Worm (Caenorhabditis elegans) whole organism, mixed stage, embryonic: ENCODE results near the gene srg-42.
A peak's percentile ranks its signal among the peaks of the same experiment; 100 is the strongest.

Experiments used
- bed-3 ChIP-seq: fragments of 200-800 bp; sonication (Bioruptor generic); optimal IDR thresholded peaks from 3 replicates; lab custom pipeline; 2018; ENCODE audit warnings: mild to moderate bottlenecking, missing genetic modification characterization, moderate library complexity, missing compliant biosample characterization
- blmp-1 ChIP-seq: fragments of 150-350 bp; optimal IDR thresholded peaks from 2 replicates; lab custom pipeline; 2014; ENCODE audit warnings: missing biosample characterization, missing genetic modification characterization
- ceh-39 ChIP-seq: fragments of 150-350 bp; optimal IDR thresholded peaks from 2 replicates; lab custom pipeline; 2014; ENCODE audit warnings: missing biosample characterization, missing genetic modification characterization
- ceh-43 ChIP-seq: fragments of 200-800 bp; sonication (Bioruptor generic); optimal IDR thresholded peaks from 2 replicates; lab custom pipeline; 2018; ENCODE audit warnings: mild to moderate bottlenecking, missing genetic modification characterization, moderate library complexity, missing compliant biosample characterization
- ces-1 ChIP-seq: fragments of 150-350 bp; optimal IDR thresholded peaks from 2 replicates; lab custom pipeline; 2014; ENCODE audit warnings: missing biosample characterization, missing genetic modification reagents, missing genetic modification characterization
- drap-1 ChIP-seq: fragments of 200-800 bp; sonication (Bioruptor generic); optimal IDR thresholded peaks from 3 replicates; lab custom pipeline; 2018; ENCODE audit warnings: mild to moderate bottlenecking, missing genetic modification characterization, missing compliant biosample characterization
- elt-3 ChIP-seq: fragments of 150-350 bp; optimal IDR thresholded peaks from 2 replicates; lab custom pipeline; 2014; ENCODE audit warnings: missing biosample characterization, missing genetic modification characterization
- flh-1 ChIP-seq: fragments of 200-800 bp; sonication (Bioruptor generic); optimal IDR thresholded peaks from 2 replicates; lab custom pipeline; 2018; ENCODE audit warnings: mild to moderate bottlenecking, missing genetic modification characterization, moderate library complexity, missing compliant biosample characterization
- ham-2 ChIP-seq: fragments of 200-800 bp; sonication (Bioruptor generic); optimal IDR thresholded peaks from 2 replicates; lab custom pipeline; 2018; ENCODE audit warnings: mild to moderate bottlenecking, missing genetic modification characterization, missing compliant biosample characterization
- hlh-1 ChIP-seq: fragments of 150-350 bp; optimal IDR thresholded peaks from 2 replicates; lab custom pipeline; 2014; ENCODE audit warnings: missing biosample characterization, missing genetic modification reagents, missing genetic modification characterization
- lin-13 ChIP-seq: fragments of 150-350 bp; optimal IDR thresholded peaks from 2 replicates; lab custom pipeline; 2014; ENCODE audit warnings: missing biosample characterization, missing genetic modification characterization
- lin-32 ChIP-seq: fragments of 200-800 bp; sonication (Bioruptor generic); optimal IDR thresholded peaks from 2 replicates; lab custom pipeline; 2018; ENCODE audit warnings: mild to moderate bottlenecking, missing genetic modification characterization, missing compliant biosample characterization
- lsy-2 ChIP-seq: fragments of 150-350 bp; optimal IDR thresholded peaks from 2 replicates; lab custom pipeline; 2014; ENCODE audit warnings: missing biosample characterization, missing genetic modification characterization
- mab-5 ChIP-seq: fragments of 150-350 bp; optimal IDR thresholded peaks from 2 replicates; lab custom pipeline; 2014; ENCODE audit warnings: missing biosample characterization, missing genetic modification characterization
- mep-1 ChIP-seq: fragments of 150-350 bp; optimal IDR thresholded peaks from 2 replicates; lab custom pipeline; 2017; ENCODE audit warnings: missing biosample characterization, missing genetic modification reagents, missing genetic modification characterization, inconsistent platforms
- mls-2 ChIP-seq: sonication (generic microtip); optimal IDR thresholded peaks from 2 replicates; lab custom pipeline; 2016; ENCODE audit warnings: mild to moderate bottlenecking, missing genetic modification characterization, moderate library complexity, missing compliant biosample characterization
- nhr-12 ChIP-seq: fragments of 150-350 bp; optimal IDR thresholded peaks from 2 replicates; lab custom pipeline; 2014; ENCODE audit warnings: missing biosample characterization, missing genetic modification characterization
- nhr-237 ChIP-seq: fragments of 150-350 bp; optimal IDR thresholded peaks from 2 replicates; lab custom pipeline; 2014; ENCODE audit warnings: missing biosample characterization, missing genetic modification characterization
- nhr-28 ChIP-seq: fragments of 150-350 bp; optimal IDR thresholded peaks from 2 replicates; lab custom pipeline; 2014; ENCODE audit warnings: missing biosample characterization, missing genetic modification characterization
- pha-4 ChIP-seq: fragments of 150-350 bp; optimal IDR thresholded peaks from 2 replicates; lab custom pipeline; 2018; ENCODE audit warnings: missing biosample characterization, missing genetic modification reagents, missing genetic modification characterization
- snpc-4 ChIP-seq: fragments of 150-350 bp; optimal IDR thresholded peaks from 2 replicates; lab custom pipeline; 2014; ENCODE audit warnings: missing biosample characterization, missing genetic modification characterization
- sptf-1 ChIP-seq: sonication (generic microtip); optimal IDR thresholded peaks from 2 replicates; lab custom pipeline; 2017; ENCODE audit warnings: mild to moderate bottlenecking, missing genetic modification characterization, moderate library complexity, missing compliant biosample characterization
- tbx-8 ChIP-seq: fragments of 200-800 bp; sonication (Bioruptor generic); optimal IDR thresholded peaks from 2 replicates; lab custom pipeline; 2018; ENCODE audit warnings: mild to moderate bottlenecking, missing genetic modification characterization, moderate library complexity, missing compliant biosample characterization
- unc-120 ChIP-seq: sonication (generic microtip); optimal IDR thresholded peaks from 2 replicates; lab custom pipeline; 2017; ENCODE audit warnings: missing genetic modification characterization, missing compliant biosample characterization; ENCODE audit not compliant: poor library complexity, severe bottlenecking
- unc-39 ChIP-seq: fragments of 150-350 bp; optimal IDR thresholded peaks from 2 replicates; lab custom pipeline; 2014; ENCODE audit warnings: missing biosample characterization, missing genetic modification characterization
- unc-62 ChIP-seq: fragments of 150-350 bp; optimal IDR thresholded peaks from 2 replicates; lab custom pipeline; 2014; ENCODE audit warnings: missing biosample characterization, missing genetic modification reagents, missing genetic modification characterization
- zip-8 ChIP-seq: fragments of 150-350 bp; optimal IDR thresholded peaks from 2 replicates; lab custom pipeline; 2014; ENCODE audit warnings: missing biosample characterization, missing genetic modification characterization
- ztf-11 ChIP-seq: fragments of 150-350 bp; optimal IDR thresholded peaks from 2 replicates; lab custom pipeline; 2014; ENCODE audit warnings: missing biosample characterization, missing genetic modification characterization

Gene srg-42

ce11 chrV:11156589-11156988, 1.3 kb downstream of the srg-42 start:
- TF ChIP-seq unc-62 (GFP tag; lab: Kevin White, UChicago): no peak

- TF ChIP-seq ztf-11 (tag; lab: Kevin White, UChicago): no peak
- TF ChIP-seq lsy-2 (tag; lab: Kevin White, UChicago): no peak
- TF ChIP-seq ceh-43 (GFP tag; lab: Kevin White, UChicago): no peak
- TF ChIP-seq sptf-1 (tag; lab: Kevin White, UChicago): no peak
- no peak for TF ChIP-seq elt-3
- TF ChIP-seq ham-2 (GFP tag; lab: Kevin White, UChicago): no peak
- TF ChIP-seq nhr-28 (tag; lab: Kevin White, UChicago): no peak
- TF ChIP-seq lin-32 (GFP tag; lab: Kevin White, UChicago): no peak
- TF ChIP-seq zip-8 (tag; lab: Kevin White, UChicago): no peak
- no peak for TF ChIP-seq ces-1 (GFP tag; lab: Kevin White, UChicago)
- no peak for TF ChIP-seq lin-13 (tag; lab: Kevin White, UChicago)
- no peak for TF ChIP-seq tbx-8
- TF ChIP-seq nhr-12: no peak
These were observed 2.3 kb downstream of the srg-42 start, which contains the start of gene srg-38 for ce11 chrV:11155553-11155952. srg-38 (minus strand) TSS chrV:11155653.

- TF ChIP-seq nhr-12 (no peak), flh-1 (no peak), unc-120 (tag; lab: Kevin White, UChicago) (no peak), ceh-39 (tag; lab: Kevin White, UChicago) (no peak), ztf-11 (tag; lab: Kevin White, UChicago) (no peak)
These were observed 5.5 kb downstream of the srg-42 start, which contains the start of gene srg-39 for ce11 chrV:11152333-11152732. srg-39 (minus strand) TSS chrV:11152433.

DNA sequence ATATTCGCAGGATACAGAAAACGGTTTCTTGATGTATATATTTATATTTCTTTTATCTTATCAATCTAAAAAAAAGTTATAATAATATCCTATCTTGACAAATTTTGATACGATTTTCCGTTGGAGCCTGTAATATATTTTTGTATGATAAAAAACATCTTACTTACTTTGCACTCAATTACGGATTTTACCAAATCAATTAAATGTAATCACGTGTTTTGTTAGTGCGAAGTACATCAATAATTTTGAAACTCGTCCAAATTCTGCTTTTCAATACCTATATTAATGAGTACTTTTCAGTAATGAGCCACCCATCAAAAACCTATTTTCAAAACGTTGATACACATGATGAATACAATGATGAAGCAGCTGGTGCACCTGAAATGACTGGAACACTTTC, 8.4 kb downstream of the srg-42 start, which contains the start of gene T19C4.1:
T19C4.1 (plus strand) TSS at position 301 of the 400 bp plus-strand sequence.
- TF ChIP-seq unc-39 (tag; lab: Kevin White, UChicago): no peak
- no peak for TF ChIP-seq ces-1 (GFP tag; lab: Kevin White, UChicago)
- no peak for TF ChIP-seq mep-1 (tag; lab: Kevin White, UChicago)
- TF ChIP-seq mls-2 (tag; lab: Kevin White, UChicago): no peak
- TF ChIP-seq pha-4 (tag; lab: Kevin White, UChicago): no peak
- no peak for TF ChIP-seq ceh-39 (tag; lab: Kevin White, UChicago)
- TF ChIP-seq unc-62 (GFP tag; lab: Kevin White, UChicago): no peak
- no peak for TF ChIP-seq mab-5
- TF ChIP-seq bed-3 (GFP tag; lab: Kevin White, UChicago): no peak
- TF ChIP-seq ham-2 (GFP tag; lab: Kevin White, UChicago): no peak
- TF ChIP-seq tbx-8: no peak
- TF ChIP-seq snpc-4: no peak
- no peak for TF ChIP-seq elt-3
- no peak for TF ChIP-seq sptf-1 (tag; lab: Kevin White, UChicago)
- TF ChIP-seq, all 35 proteins: peak for 0

- TF ChIP-seq nhr-237 (tag; lab: Kevin White, UChicago): no peak
- peak; percentile 22 for TF ChIP-seq blmp-1 (tag; lab: Kevin White, UChicago)
These were observed 8.9 kb downstream of the srg-42 start for ce11 chrV:11148971-11149370.

ce11 chrV:11147780-11148144, 10.1 kb downstream of the srg-42 start:
- TF ChIP-seq nhr-237 (tag; lab: Kevin White, UChicago): peak; percentile 16
- no peak for TF ChIP-seq lin-13 (tag; lab: Kevin White, UChicago)
- TF ChIP-seq drap-1 (GFP tag; lab: Kevin White, UChicago): no peak
- no peak for TF ChIP-seq hlh-1 (tag; lab: Kevin White, UChicago)
